Fruit fly (Drosophila melanogaster) whole organism, prepupa: ENCODE results near the gene Evi5.

ENCODE experiments used
- CG10631 ChIP-seq: fragments of 200-800 bp; sonication (Bioruptor generic); optimal IDR thresholded peaks from 2 replicates; lab custom pipeline; 2016; ENCODE audit warnings: missing biosample characterization, missing genetic modification characterization
- CG11762 ChIP-seq: fragments of 200-800 bp; sonication (Bioruptor generic); optimal IDR thresholded peaks from 3 replicates; lab custom pipeline; 2016; ENCODE audit warnings: missing biosample characterization, missing genetic modification characterization; ENCODE audit not compliant: insufficient read depth
- CG15336 ChIP-seq: fragments of 200-800 bp; sonication (Bioruptor generic); IDR thresholded peaks from 2 replicates; pipeline ENCODE4 v1.3.6; 2022; ENCODE audit warnings: missing biosample characterization, missing genetic modification characterization
- CG16779 ChIP-seq: fragments of 200-800 bp; sonication (Bioruptor generic); optimal IDR thresholded peaks from 3 replicates; lab custom pipeline; 2017; ENCODE audit warnings: missing biosample characterization, mild to moderate bottlenecking, missing genetic modification characterization
- CG3032 ChIP-seq: fragments of 200-800 bp; optimal IDR thresholded peaks from 2 replicates; lab custom pipeline; 2019; ENCODE audit warnings: missing biosample characterization, mild to moderate bottlenecking, missing genetic modification characterization, moderate library complexity
- CG31627 ChIP-seq: fragments of 200-800 bp; sonication (Bioruptor generic); optimal IDR thresholded peaks from 3 replicates; lab custom pipeline; 2016; ENCODE audit warnings: missing biosample characterization, missing genetic modification characterization
- CG32006 ChIP-seq: fragments of 200-800 bp; sonication (Bioruptor generic); optimal IDR thresholded peaks from 3 replicates; lab custom pipeline; 2017; ENCODE audit warnings: missing biosample characterization, mild to moderate bottlenecking, missing genetic modification characterization
- CG34406 ChIP-seq: fragments of 200-800 bp; sonication (Bioruptor generic); optimal IDR thresholded peaks from 3 replicates; lab custom pipeline; 2016; ENCODE audit warnings: missing biosample characterization, missing genetic modification characterization
- CG3919 ChIP-seq: fragments of 200-800 bp; sonication (Bioruptor generic); optimal IDR thresholded peaks from 3 replicates; lab custom pipeline; 2016; ENCODE audit warnings: missing biosample characterization, missing genetic modification characterization
- CG4318 ChIP-seq: fragments of 200-800 bp; sonication (Bioruptor generic); optimal IDR thresholded peaks from 3 replicates; lab custom pipeline; 2017; ENCODE audit warnings: missing biosample characterization, mild to moderate bottlenecking, missing genetic modification characterization
- CG6163 ChIP-seq: fragments of 200-800 bp; sonication (Bioruptor generic); IDR thresholded peaks from 3 replicates; pipeline ENCODE4 v1.3.6; 2022; ENCODE audit warnings: missing biosample characterization, missing genetic modification characterization
- CG6808 ChIP-seq: fragments of 200-800 bp; sonication (Bioruptor generic); optimal IDR thresholded peaks from 3 replicates; lab custom pipeline; 2017; ENCODE audit warnings: missing biosample characterization, missing genetic modification characterization, mild to moderate bottlenecking, moderate library complexity, missing genetic modification reagents
- CG6854 ChIP-seq: fragments of 200-800 bp; sonication (Bioruptor generic); optimal IDR thresholded peaks from 2 replicates; lab custom pipeline; 2017; ENCODE audit warnings: missing biosample characterization, mild to moderate bottlenecking, missing genetic modification characterization
- CG7368 ChIP-seq: fragments of 200-800 bp; sonication (Bioruptor generic); optimal IDR thresholded peaks from 3 replicates; lab custom pipeline; 2016; ENCODE audit warnings: missing biosample characterization, missing genetic modification characterization
- CG8119 ChIP-seq: fragments of 200-800 bp; sonication (Bioruptor generic); IDR thresholded peaks from 3 replicates; pipeline ENCODE4 v1.3.6; 2022; ENCODE audit warnings: missing biosample characterization, missing genetic modification characterization
- CG8632 ChIP-seq: fragments of 200-800 bp; sonication (Bioruptor generic); optimal IDR thresholded peaks from 3 replicates; lab custom pipeline; 2016; ENCODE audit warnings: missing biosample characterization, missing genetic modification characterization
- CG9139 ChIP-seq: fragments of 200-800 bp; sonication (Bioruptor generic); optimal IDR thresholded peaks from 3 replicates; lab custom pipeline; 2017; ENCODE audit warnings: missing biosample characterization, mild to moderate bottlenecking, missing genetic modification characterization
- Eip75B ChIP-seq: fragments of 200-800 bp; sonication (Bioruptor generic); optimal IDR thresholded peaks from 3 replicates; lab custom pipeline; 2016; ENCODE audit warnings: missing biosample characterization, missing genetic modification characterization
- Ets21C ChIP-seq: fragments of 200-800 bp; sonication (Bioruptor generic); optimal IDR thresholded peaks from 3 replicates; lab custom pipeline; 2016; ENCODE audit warnings: missing biosample characterization, missing genetic modification characterization
- Ets96B ChIP-seq: fragments of 200-800 bp; optimal IDR thresholded peaks from 2 replicates; lab custom pipeline; 2019; ENCODE audit warnings: missing biosample characterization, mild to moderate bottlenecking, missing genetic modification characterization, moderate library complexity
- Gug ChIP-seq: fragments of 200-800 bp; sonication (Bioruptor generic); IDR thresholded peaks from 2 replicates; pipeline ENCODE4 v1.3.6; 2022; ENCODE audit warnings: missing biosample characterization, missing genetic modification characterization
- Hr38 ChIP-seq: sonication (Bioruptor generic); optimal IDR thresholded peaks from 2 replicates; lab custom pipeline; 2016; ENCODE audit warnings: missing biosample characterization, missing genetic modification characterization
- Hr39 ChIP-seq: fragments of 200-800 bp; sonication (Bioruptor generic); optimal IDR thresholded peaks from 2 replicates; lab custom pipeline; 2016; ENCODE audit warnings: missing biosample characterization, missing genetic modification characterization
- Hr4 ChIP-seq: fragments of 200-800 bp; sonication (Bioruptor generic); optimal IDR thresholded peaks from 3 replicates; lab custom pipeline; 2016; ENCODE audit warnings: missing biosample characterization, missing genetic modification characterization
- Lpt ChIP-seq: fragments of 200-800 bp; sonication (Bioruptor generic); optimal IDR thresholded peaks from 3 replicates; lab custom pipeline; 2016; ENCODE audit warnings: missing biosample characterization, missing genetic modification characterization
- Met ChIP-seq: fragments of 200-800 bp; sonication (Bioruptor generic); optimal IDR thresholded peaks from 3 replicates; lab custom pipeline; 2016; ENCODE audit warnings: missing biosample characterization, missing genetic modification characterization
- Smox ChIP-seq: fragments of 200-800 bp; sonication (Bioruptor generic); optimal IDR thresholded peaks from 3 replicates; lab custom pipeline; 2016; ENCODE audit warnings: missing biosample characterization, missing genetic modification characterization
- Sox102F ChIP-seq: fragments of 200-800 bp; sonication (Bioruptor generic); optimal IDR thresholded peaks from 2 replicates; lab custom pipeline; 2016; ENCODE audit warnings: missing biosample characterization, mild to moderate bottlenecking, missing genetic modification characterization
- Sox15 ChIP-seq: fragments of 200-800 bp; sonication (Bioruptor generic); optimal IDR thresholded peaks from 3 replicates; lab custom pipeline; 2016; ENCODE audit warnings: missing biosample characterization, missing genetic modification characterization
- achi ChIP-seq: fragments of 200-800 bp; sonication (Bioruptor generic); optimal IDR thresholded peaks from 3 replicates; lab custom pipeline; 2016; ENCODE audit warnings: missing biosample characterization, missing genetic modification characterization
- acj6 ChIP-seq: fragments of 200-800 bp; sonication (Bioruptor generic); optimal IDR thresholded peaks from 3 replicates; lab custom pipeline; 2016; ENCODE audit warnings: missing biosample characterization, missing genetic modification characterization
- cyc ChIP-seq: fragments of 200-800 bp; sonication (Bioruptor generic); optimal IDR thresholded peaks from 3 replicates; lab custom pipeline; 2016; ENCODE audit warnings: missing biosample characterization, missing genetic modification characterization
- dac ChIP-seq: fragments of 200-800 bp; sonication (Bioruptor generic); optimal IDR thresholded peaks from 2 replicates; lab custom pipeline; 2017; ENCODE audit warnings: missing biosample characterization, mild to moderate bottlenecking, missing genetic modification characterization
- dsx ChIP-seq: fragments of 200-800 bp; optimal IDR thresholded peaks from 3 replicates; lab custom pipeline; 2019; ENCODE audit warnings: missing biosample characterization, mild to moderate bottlenecking, missing genetic modification characterization, moderate library complexity; ENCODE audit not compliant: poor library complexity, severe bottlenecking
- eg ChIP-seq: fragments of 200-800 bp; sonication (Bioruptor generic); IDR thresholded peaks from 3 replicates; pipeline ENCODE4 v1.3.6; 2022; ENCODE audit warnings: missing biosample characterization, missing genetic modification characterization
- esn ChIP-seq: fragments of 200-800 bp; sonication (Bioruptor generic); optimal IDR thresholded peaks from 2 replicates; lab custom pipeline; 2016; ENCODE audit warnings: missing biosample characterization, mild to moderate bottlenecking, missing genetic modification characterization, moderate library complexity
- fd59A ChIP-seq: fragments of 200-800 bp; sonication (Bioruptor generic); optimal IDR thresholded peaks from 2 replicates; lab custom pipeline; 2017; ENCODE audit warnings: missing biosample characterization, mild to moderate bottlenecking, missing genetic modification characterization, missing genetic modification reagents
- fkh ChIP-seq: fragments of 200-800 bp; sonication (Bioruptor generic); optimal IDR thresholded peaks from 3 replicates; lab custom pipeline; 2017; ENCODE audit warnings: missing biosample characterization, mild to moderate bottlenecking, missing genetic modification characterization, moderate library complexity
- lz ChIP-seq: fragments of 200-800 bp; sonication (Bioruptor generic); optimal IDR thresholded peaks from 3 replicates; lab custom pipeline; 2016; ENCODE audit warnings: missing biosample characterization, missing genetic modification characterization
- salr ChIP-seq, 2 experiments: fragments of 200-800 bp; sonication (Bioruptor generic); optimal IDR thresholded peaks; 3 replicates each; lab custom pipeline; 2016 to 2018; ENCODE audit warnings: missing biosample characterization in 2 of 2, missing genetic modification characterization in 2 of 2, mild to moderate bottlenecking in 1 of 2
- spab ChIP-seq: fragments of 200-800 bp; sonication (Bioruptor generic); optimal IDR thresholded peaks from 2 replicates; lab custom pipeline; 2017; ENCODE audit warnings: missing biosample characterization, mild to moderate bottlenecking, missing genetic modification characterization, missing genetic modification reagents
- ss ChIP-seq, 2 experiments: fragments of 200-800 bp; sonication (Bioruptor generic); optimal IDR thresholded peaks; 2 replicates in 1 of 2; 3 replicates in 1 of 2; lab custom pipeline; 2017 to 2018; ENCODE audit warnings: mild to moderate bottlenecking in 2 of 2, missing biosample characterization in 2 of 2, missing genetic modification characterization in 2 of 2, moderate library complexity in 1 of 2
- svp ChIP-seq: fragments of 200-800 bp; sonication (Bioruptor generic); peaks from one replicate; lab custom pipeline; 2016; ENCODE audit warnings: missing biosample characterization, missing genetic modification characterization
- vri ChIP-seq: fragments of 200-800 bp; sonication (Bioruptor generic); optimal IDR thresholded peaks from 3 replicates; lab custom pipeline; 2016; ENCODE audit warnings: missing biosample characterization, mild to moderate bottlenecking, missing genetic modification characterization

Gene Evi5

dm6 chrX:11501221-11501961 is 47.2 kb upstream of the Evi5 start (continued):
- TF ChIP-seq cyc (GFP tag; lab: Kevin White, UChicago) (no peak), Gug (no peak), fd59A (GFP tag; lab: Kevin White, UChicago) (no peak), lz (GFP tag; lab: Kevin White, UChicago) (no peak), CG15336 (GFP tag; lab: Robert Waterston, UW) (no peak), CG31627 (GFP tag; lab: Kevin White, UChicago) (no peak), CG3032 (tag; lab: Kevin White, UChicago) (no peak), vri (GFP tag; lab: Kevin White, UChicago) (peak; percentile 49), CG7368 (GFP tag; lab: Kevin White, UChicago) (no peak), CG6808 (GFP tag; lab: Kevin White, UChicago) (no peak), CG34406 (GFP tag; lab: Kevin White, UChicago) (peak; percentile 16), CG4318 (GFP tag; lab: Kevin White, UChicago) (no peak)
- TF ChIP-seq, all 60 proteins: peak for 11

DNA sequence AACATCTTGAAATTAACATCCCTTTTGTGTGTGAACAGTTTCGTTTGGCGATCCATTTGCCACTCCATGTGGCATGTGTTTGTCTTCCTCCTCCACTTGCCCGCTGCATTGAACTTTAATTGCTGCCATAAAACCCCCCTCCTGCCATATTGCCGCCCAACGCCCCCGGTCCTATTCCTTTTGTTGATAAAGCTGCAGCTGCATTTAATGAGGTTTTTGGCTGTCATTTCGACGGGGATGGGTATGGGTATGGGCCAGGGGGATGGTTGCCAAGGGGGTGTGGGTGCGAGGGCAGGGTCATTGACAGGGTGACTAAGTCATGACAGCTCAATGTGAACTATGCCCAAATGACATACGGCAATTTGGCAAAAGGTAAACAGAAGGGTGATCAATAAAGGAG is 46.1 kb upstream of the Evi5 start:
- peak; percentile 81 for TF ChIP-seq svp
- no peak for TF ChIP-seq CG32006 (GFP tag; lab: Kevin White, UChicago)

DNA sequence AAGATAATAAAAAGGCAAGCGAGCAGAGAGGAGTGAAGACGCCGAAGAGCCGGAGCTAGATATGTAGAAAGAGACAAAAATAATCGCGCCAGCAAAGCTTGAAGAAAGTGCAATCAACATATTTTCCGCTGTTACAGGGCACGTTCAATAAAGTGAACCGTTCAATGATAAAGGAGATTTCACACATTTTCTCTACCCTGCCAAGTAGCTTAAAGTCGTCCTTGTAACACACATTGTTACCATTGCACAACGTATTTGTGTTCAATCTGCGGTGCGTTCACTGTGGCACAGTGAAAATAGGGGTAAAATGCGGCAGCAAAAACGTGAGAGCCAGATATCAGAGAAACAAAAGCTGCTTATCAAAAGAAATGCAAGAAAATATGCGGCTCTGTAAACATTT is 45.3 kb upstream of the Evi5 start:
- peak; percentile 85 for TF ChIP-seq Smox (GFP tag; lab: Kevin White, UChicago)
- peak; percentile 29 for TF ChIP-seq CG6808 (GFP tag; lab: Kevin White, UChicago)
- peak; percentile 77 for TF ChIP-seq CG32006 (GFP tag; lab: Kevin White, UChicago)
- peak; percentile 26 for TF ChIP-seq CG16779 (tag; lab: Kevin White, UChicago)
- peak; percentile 56 for TF ChIP-seq CG11762 (GFP tag; lab: Kevin White, UChicago)
- TF ChIP-seq vri (GFP tag; lab: Kevin White, UChicago) = peak; percentile 60
- TF ChIP-seq Hr39 = peak; percentile 93
- peak; percentile 93 for TF ChIP-seq cyc (GFP tag; lab: Kevin White, UChicago)
- peak; percentile 32 for TF ChIP-seq fd59A (GFP tag; lab: Kevin White, UChicago)
- TF ChIP-seq CG10631 (GFP tag; lab: Kevin White, UChicago) = peak; percentile 71
- peak; percentile 84 for TF ChIP-seq CG3919 (GFP tag; lab: Kevin White, UChicago)
- peak; percentile 85 for TF ChIP-seq Ets21C (GFP tag; lab: Kevin White, UChicago)
- TF ChIP-seq achi (GFP tag; lab: Kevin White, UChicago) = peak; percentile 70
- peak; percentile 74 for TF ChIP-seq CG8119 (GFP tag; lab: Robert Waterston, UW)
- TF ChIP-seq CG9139 (GFP tag; lab: Kevin White, UChicago) = peak; percentile 12
- TF ChIP-seq CG15336 (GFP tag; lab: Robert Waterston, UW) = peak; percentile 64
- TF ChIP-seq Ets96B (tag; lab: Kevin White, UChicago) = peak; percentile 56
- TF ChIP-seq esn (GFP tag; lab: Kevin White, UChicago) = peak; percentile 86
- peak; percentile 82 for TF ChIP-seq eg (GFP tag; lab: Robert Waterston, UW)
- TF ChIP-seq CG8632 = peak; percentile 80
- peak; percentile 89 for TF ChIP-seq CG6163 (GFP tag; lab: Robert Waterston, UW)
- TF ChIP-seq ss (GFP tag; optimal IDR thresholded peaks at IDR 0.05; lab: Kevin White, UChicago) = peak; percentile 2 to 66
- peak; percentile 79 for TF ChIP-seq Eip75B (GFP tag; lab: Kevin White, UChicago)
- TF ChIP-seq Gug = peak; percentile 66
- TF ChIP-seq CG6854 = peak; percentile 35
- TF ChIP-seq Sox15 = peak; percentile 77
- peak; percentile 57 for TF ChIP-seq CG34406 (GFP tag; lab: Kevin White, UChicago)
- TF ChIP-seq lz (GFP tag; lab: Kevin White, UChicago) = peak; percentile 86
- peak; percentile 59 for TF ChIP-seq dac
- TF ChIP-seq acj6 (GFP tag; lab: Kevin White, UChicago) = peak; percentile 80
- TF ChIP-seq Sox102F (GFP tag; lab: Kevin White, UChicago) = peak; percentile 80
- TF ChIP-seq salr (GFP tag; optimal IDR thresholded peaks at IDR 0.05; lab: Kevin White, UChicago) = no peak
- TF ChIP-seq fkh (GFP tag; lab: Kevin White, UChicago) = no peak
- TF ChIP-seq CG7368 (GFP tag; lab: Kevin White, UChicago) = peak; percentile 82
- TF ChIP-seq Hr38 (GFP tag; lab: Kevin White, UChicago) = no peak
- peak; percentile 87 for TF ChIP-seq Met
- TF ChIP-seq svp = peak; percentile 94
- peak; percentile 73 for TF ChIP-seq Lpt (GFP tag; lab: Kevin White, UChicago)
- TF ChIP-seq dsx (GFP tag; lab: Kevin White, UChicago) = peak; percentile 31
- peak; percentile 44 for TF ChIP-seq spab (GFP tag; lab: Kevin White, UChicago)
- peak; percentile 78 for TF ChIP-seq Hr4
- peak; percentile 60 for TF ChIP-seq CG4318 (GFP tag; lab: Kevin White, UChicago)
